Fruit fly (Drosophila melanogaster) whole organism, embryonic: ENCODE data around the gene CG42399.

Experiments used
- Ada2b ChIP-seq: fragments of 200-800 bp; sonication (Bioruptor generic); IDR thresholded peaks from 2 replicates; pipeline ENCODE4 v1.3.6; 2022; ENCODE audit warnings: missing biosample characterization, missing genetic modification characterization
- Bdp1 ChIP-seq: fragments of 200-800 bp; sonication (Bioruptor generic); optimal IDR thresholded peaks from 3 replicates; lab custom pipeline; 2016; ENCODE audit warnings: missing biosample characterization, missing genetic modification characterization
- CG14860 ChIP-seq: fragments of 200-800 bp; sonication (Bioruptor generic); IDR thresholded peaks from 3 replicates; pipeline ENCODE4 v1.3.6; 2022; ENCODE audit warnings: missing biosample characterization, missing genetic modification characterization; ENCODE audit not compliant: partially characterized antibody
- CG1603 ChIP-seq: fragments of 200-800 bp; sonication (Bioruptor generic); optimal IDR thresholded peaks from 2 replicates; lab custom pipeline; 2019; ENCODE audit warnings: missing biosample characterization, mild to moderate bottlenecking, missing genetic modification characterization, moderate library complexity
- CG1647 ChIP-seq: fragments of 200-800 bp; sonication (Bioruptor generic); optimal IDR thresholded peaks from 3 replicates; lab custom pipeline; 2016; ENCODE audit warnings: missing biosample characterization, missing genetic modification characterization
- CG17361 ChIP-seq: fragments of 200-800 bp; sonication (Bioruptor generic); IDR thresholded peaks from 3 replicates; pipeline ENCODE4 v1.3.6; 2022; ENCODE audit warnings: missing biosample characterization, missing genetic modification characterization
- CG18262 ChIP-seq: fragments of 200-800 bp; optimal IDR thresholded peaks from 3 replicates; lab custom pipeline; 2019; ENCODE audit warnings: missing biosample characterization, mild to moderate bottlenecking, missing genetic modification characterization, moderate library complexity
- CG2199 ChIP-seq: fragments of 200-800 bp; sonication (Bioruptor generic); IDR thresholded peaks from 3 replicates; pipeline ENCODE4 v1.3.6; 2022; ENCODE audit warnings: missing biosample characterization, missing genetic modification characterization
- CG2712 ChIP-seq: fragments of 200-800 bp; optimal IDR thresholded peaks from 3 replicates; lab custom pipeline; 2019; ENCODE audit warnings: missing biosample characterization, mild to moderate bottlenecking, missing genetic modification characterization, moderate library complexity
- CG31441 ChIP-seq: fragments of 200-800 bp; sonication (Bioruptor generic); IDR thresholded peaks from 2 replicates; pipeline ENCODE4 v1.3.6; 2022; ENCODE audit warnings: missing biosample characterization, missing genetic modification characterization
- CG33557 ChIP-seq: fragments of 200-800 bp; sonication (Bioruptor generic); optimal IDR thresholded peaks from 2 replicates; lab custom pipeline; 2019; ENCODE audit warnings: missing biosample characterization, mild to moderate bottlenecking, missing genetic modification characterization, moderate library complexity
- CG34376 ChIP-seq: fragments of 200-800 bp; sonication (Bioruptor generic); optimal IDR thresholded peaks from 2 replicates; lab custom pipeline; 2018; ENCODE audit warnings: missing biosample characterization, mild to moderate bottlenecking, missing genetic modification characterization
- CG3847 ChIP-seq: fragments of 200-800 bp; sonication (Bioruptor generic); IDR thresholded peaks from 2 replicates; pipeline ENCODE4 v1.3.6; 2022; ENCODE audit warnings: missing biosample characterization, missing genetic modification characterization
- CG3995 ChIP-seq: fragments of 200-800 bp; sonication (Bioruptor generic); optimal IDR thresholded peaks from 3 replicates; lab custom pipeline; 2016; ENCODE audit warnings: missing biosample characterization, missing genetic modification characterization
- CG4328 ChIP-seq: fragments of 200-800 bp; sonication (Bioruptor generic); optimal IDR thresholded peaks from 3 replicates; lab custom pipeline; 2017; ENCODE audit warnings: missing biosample characterization, missing genetic modification reagents, missing genetic modification characterization
- CG7987 ChIP-seq: fragments of 200-800 bp; sonication (Bioruptor generic); optimal IDR thresholded peaks from 2 replicates; lab custom pipeline; 2018; ENCODE audit warnings: missing biosample characterization, mild to moderate bottlenecking, missing genetic modification characterization, moderate library complexity
- CG8290 ChIP-seq, 3 experiments: fragments of 200-800 bp; sonication (Bioruptor generic); optimal IDR thresholded peaks; 2 replicates each; lab custom pipeline; 2016 to 2019; ENCODE audit warnings: missing biosample characterization in 3 of 3, missing genetic modification characterization in 3 of 3, mild to moderate bottlenecking in 2 of 3, moderate library complexity in 1 of 3
- CkIIα-i1 ChIP-seq: fragments of 200-800 bp; sonication (Bioruptor generic); IDR thresholded peaks from 2 replicates; pipeline ENCODE4 v1.3.6; 2022; ENCODE audit warnings: missing biosample characterization, missing genetic modification characterization
- D19B ChIP-seq: fragments of 200-800 bp; sonication (Bioruptor generic); optimal IDR thresholded peaks from 2 replicates; lab custom pipeline; 2017; ENCODE audit warnings: missing biosample characterization, mild to moderate bottlenecking, missing genetic modification characterization
- Dll ChIP-seq: fragments of 200-800 bp; sonication (Bioruptor generic); IDR thresholded peaks from 4 replicates; pipeline ENCODE4 v1.3.6; 2022; ENCODE audit warnings: missing biosample characterization, missing genetic modification characterization; ENCODE audit not compliant: partially characterized antibody
- Drgx ChIP-seq: fragments of 200-800 bp; sonication (Bioruptor generic); IDR thresholded peaks from 2 replicates; pipeline ENCODE4 v1.3.6; 2022; ENCODE audit warnings: missing biosample characterization, missing genetic modification characterization
- Ets97D ChIP-seq: fragments of 200-800 bp; sonication (Bioruptor generic); optimal IDR thresholded peaks from 3 replicates; lab custom pipeline; 2016; ENCODE audit warnings: missing biosample characterization, missing genetic modification characterization
- Gug ChIP-seq: fragments of 200-800 bp; sonication (Bioruptor generic); IDR thresholded peaks from 4 replicates; pipeline ENCODE4 v1.3.6; 2022; ENCODE audit warnings: missing biosample characterization, missing genetic modification characterization
- HLH4C ChIP-seq: fragments of 200-800 bp; sonication (Bioruptor generic); IDR thresholded peaks from 3 replicates; pipeline ENCODE4 v1.3.6; 2022; ENCODE audit warnings: missing biosample characterization, missing genetic modification characterization; ENCODE audit not compliant: partially characterized antibody
- HLH54F ChIP-seq: fragments of 200-800 bp; sonication (Bioruptor generic); optimal IDR thresholded peaks from 3 replicates; lab custom pipeline; 2016; ENCODE audit warnings: missing biosample characterization, missing genetic modification characterization
- Hr78 ChIP-seq, 2 experiments: fragments of 200-800 bp in 1 of 2; fragments of >200 bp in 1 of 2; sonication (Bioruptor generic) in 1 of 2; optimal IDR thresholded peaks; 2 replicates each; lab custom pipeline; 2017 to 2019; ENCODE audit warnings: missing biosample characterization in 2 of 2, missing genetic modification characterization in 2 of 2, mild to moderate bottlenecking in 1 of 2, moderate library complexity in 1 of 2
- Lpt ChIP-seq: fragments of >200 bp; optimal IDR thresholded peaks from 2 replicates; lab custom pipeline; 2018; ENCODE audit warnings: missing biosample characterization, missing genetic modification characterization
- MBD-R2 ChIP-seq: fragments of 200-800 bp; sonication (Bioruptor generic); IDR thresholded peaks from 2 replicates; pipeline ENCODE4 v1.3.6; 2022; ENCODE audit warnings: missing biosample characterization, missing genetic modification characterization
- NC2α ChIP-seq: fragments of 200-800 bp; sonication (Bioruptor generic); optimal IDR thresholded peaks from 2 replicates; lab custom pipeline; 2016; ENCODE audit warnings: missing biosample characterization, missing genetic modification characterization
- Rfx ChIP-seq: fragments of 200-800 bp; sonication (Bioruptor generic); IDR thresholded peaks from 2 replicates; pipeline ENCODE4 v1.3.6; 2022; ENCODE audit warnings: missing biosample characterization, missing genetic modification characterization
- Scr ChIP-seq: fragments of 200-800 bp; sonication (Bioruptor generic); IDR thresholded peaks from 2 replicates; pipeline ENCODE4 v1.3.6; 2022; ENCODE audit warnings: missing biosample characterization, missing genetic modification characterization; ENCODE audit not compliant: partially characterized antibody
- Sry-β ChIP-seq: fragments of 200-800 bp; sonication (Bioruptor generic); optimal IDR thresholded peaks from 2 replicates; lab custom pipeline; 2018; ENCODE audit warnings: missing biosample characterization, mild to moderate bottlenecking, missing genetic modification characterization, moderate library complexity
- emc ChIP-seq: fragments of 200-800 bp; sonication (Bioruptor generic); optimal IDR thresholded peaks from 2 replicates; lab custom pipeline; 2016; ENCODE audit warnings: missing biosample characterization, missing genetic modification characterization
- ems ChIP-seq: fragments of 200-800 bp; sonication (Bioruptor generic); optimal IDR thresholded peaks from 3 replicates; lab custom pipeline; 2016; ENCODE audit warnings: missing biosample characterization, missing genetic modification characterization
- gcm ChIP-seq: fragments of 200-800 bp; sonication (Bioruptor generic); optimal IDR thresholded peaks from 2 replicates; lab custom pipeline; 2019; ENCODE audit warnings: missing biosample characterization, mild to moderate bottlenecking, missing genetic modification characterization, moderate library complexity
- insv ChIP-seq, 2 experiments: fragments of 200-800 bp; sonication (Bioruptor generic); optimal IDR thresholded peaks; 3 replicates each; lab custom pipeline; 2016 to 2018; ENCODE audit warnings: missing biosample characterization in 2 of 2, missing genetic modification characterization in 2 of 2
- inv ChIP-seq: fragments of 200-800 bp; sonication (Bioruptor generic); IDR thresholded peaks from 2 replicates; pipeline ENCODE4 v1.3.6; 2022; ENCODE audit warnings: missing biosample characterization, missing genetic modification characterization; ENCODE audit not compliant: partially characterized antibody
- jing ChIP-seq: fragments of 200-800 bp; sonication (Bioruptor generic); optimal IDR thresholded peaks from 2 replicates; lab custom pipeline; 2018; ENCODE audit warnings: missing biosample characterization, mild to moderate bottlenecking, missing genetic modification characterization
- kni ChIP-seq: fragments of 200-800 bp; sonication (Bioruptor generic); optimal IDR thresholded peaks from 3 replicates; lab custom pipeline; 2017; ENCODE audit warnings: mild to moderate bottlenecking, missing biosample characterization, missing genetic modification reagents, missing genetic modification characterization
- lov ChIP-seq, 2 experiments: fragments of 200-800 bp in 1 of 2; fragments of >200 bp in 1 of 2; sonication (Bioruptor generic) in 1 of 2; IDR thresholded peaks in 1 of 2; optimal IDR thresholded peaks in 1 of 2; 2 replicates in 1 of 2; 3 replicates in 1 of 2; pipeline versions ENCODE4 v1.3.6 to Lab custom; 2017 to 2022; ENCODE audit warnings: missing biosample characterization in 1 of 2, missing genetic modification characterization in 1 of 2
- nom ChIP-seq: fragments of 200-800 bp; sonication (Bioruptor generic); optimal IDR thresholded peaks from 2 replicates; lab custom pipeline; 2017; ENCODE audit warnings: missing biosample characterization, missing genetic modification characterization, mild to moderate bottlenecking, moderate library complexity, missing genetic modification reagents
- row ChIP-seq: fragments of 200-800 bp; sonication (Bioruptor generic); IDR thresholded peaks from 3 replicates; pipeline ENCODE4 v1.3.6; 2022; ENCODE audit warnings: missing biosample characterization, missing genetic modification characterization
- sna ChIP-seq: fragments of 200-800 bp; sonication (Bioruptor generic); IDR thresholded peaks from 2 replicates; pipeline ENCODE4 v1.3.6; 2022; ENCODE audit warnings: missing biosample characterization, missing genetic modification characterization; ENCODE audit not compliant: partially characterized antibody
- tgo ChIP-seq: fragments of 200-800 bp; sonication (Bioruptor generic); IDR thresholded peaks from 3 replicates; pipeline ENCODE4 v1.3.6; 2022; ENCODE audit warnings: missing biosample characterization, missing genetic modification characterization
- tup ChIP-seq: fragments of 200-800 bp; sonication (Bioruptor generic); optimal IDR thresholded peaks from 2 replicates; lab custom pipeline; 2016; ENCODE audit warnings: missing biosample characterization, mild to moderate bottlenecking, missing genetic modification characterization, moderate library complexity
- vfl ChIP-seq: fragments of 200-800 bp; sonication (Bioruptor generic); optimal IDR thresholded peaks from 2 replicates; lab custom pipeline; 2016; ENCODE audit warnings: missing biosample characterization, missing genetic modification characterization

The CG42399 gene

DNA sequence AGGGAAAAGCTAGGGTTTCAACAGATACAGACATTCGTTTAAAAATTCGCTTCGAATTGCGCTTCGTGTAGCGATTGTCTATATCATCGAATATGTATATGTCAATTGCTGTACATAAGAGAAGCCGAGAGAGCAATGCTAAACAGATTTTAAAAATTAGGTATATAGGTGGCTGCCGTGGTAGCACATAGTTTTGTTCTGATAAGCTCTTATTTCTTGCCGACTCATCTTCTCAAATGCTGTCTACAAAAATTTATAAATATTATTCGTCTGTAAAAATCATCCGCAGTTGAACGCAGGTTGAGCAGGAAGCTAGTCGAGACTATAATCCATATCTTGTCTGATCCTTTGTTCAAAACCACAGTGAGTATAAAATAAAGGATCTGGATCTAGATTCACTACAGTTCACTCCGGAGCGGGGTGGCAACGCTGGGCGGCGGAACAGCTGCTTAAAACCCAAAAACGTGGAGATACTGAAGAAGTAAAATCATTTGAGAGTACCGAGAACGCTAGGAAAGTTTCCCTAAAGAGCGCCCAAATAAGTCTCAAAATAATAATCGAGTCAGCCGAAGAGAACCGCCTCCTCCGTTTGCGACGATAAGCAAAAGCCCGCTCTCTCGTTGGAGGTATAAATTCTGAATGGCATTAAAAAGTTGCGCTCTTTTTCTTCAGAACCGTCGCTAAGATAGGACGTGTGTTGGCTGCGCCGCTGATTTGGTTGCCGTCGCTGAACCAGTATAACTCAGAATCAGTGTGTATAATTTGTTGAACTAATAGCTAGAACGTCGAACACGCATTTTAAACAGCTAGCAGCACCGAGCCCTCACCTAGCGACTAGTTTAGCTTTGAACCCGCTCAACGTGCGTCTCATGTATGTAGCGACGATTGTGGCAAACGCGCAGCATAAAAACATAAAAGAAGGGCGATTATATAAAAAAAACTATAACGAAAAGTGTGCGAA lies 45.3 kb downstream of the CG42399 start (continued):
- TF ChIP-seq CG31441 (no peak; the same call in 1 of the 2 replicates), D19B (GFP tag; lab: Kevin White, UChicago) (no peak), Scr (GFP tag; lab: Robert Waterston, UW) (peak; percentile 19; the same call in 1 of the 2 replicates), CG7987 (GFP tag; lab: Kevin White, UChicago) (peak; percentile 56), CG4328 (GFP tag; lab: Kevin White, UChicago) (no peak), insv (GFP tag; optimal IDR thresholded peaks at IDR 0.05; lab: Kevin White, UChicago) (no peak), Ada2b (GFP tag; lab: Robert Waterston, UW) (no peak), CG1603 (peak; percentile 34), ems (GFP tag; lab: Kevin White, UChicago) (no peak), NC2α (GFP tag; lab: Kevin White, UChicago) (no peak), gcm (GFP tag; lab: Kevin White, UChicago) (peak; percentile 59), Dll (GFP tag; lab: Robert Waterston, UW) (peak; percentile 53; the same call in 3 of the 4 replicates), inv (peak; percentile 29), Lpt (GFP tag; lab: Kevin White, UChicago) (no peak), CG18262 (tag; lab: Kevin White, UChicago) (peak; percentile 16), CG34376 (GFP tag; lab: Kevin White, UChicago) (peak; percentile 89), CG3847 (GFP tag; lab: Robert Waterston, UW) (no peak), jing (GFP tag; lab: Kevin White, UChicago) (no peak), Hr78 (GFP tag; optimal IDR thresholded peaks at IDR 0.05; lab: Kevin White, UChicago) (no peak), Gug (GFP tag; lab: Robert Waterston, UW) (no peak), row (GFP tag; lab: Robert Waterston, UW) (peak; percentile 76), CG2199 (GFP tag; lab: Robert Waterston, UW) (no peak), HLH54F (GFP tag; lab: Kevin White, UChicago) (no peak), lov (optimal IDR thresholded peaks at IDR 0.05; lab: Kevin White, UChicago) (no peak), lov (GFP tag; IDR thresholded peaks at IDR 0.05; lab: Robert Waterston, UW) (no peak), CG33557 (GFP tag; lab: Kevin White, UChicago) (no peak), tgo (GFP tag; lab: Robert Waterston, UW) (no peak), kni (GFP tag; lab: Kevin White, UChicago) (peak; percentile 35), CG3995 (GFP tag; lab: Kevin White, UChicago) (no peak), CG8290 (GFP tag; optimal IDR thresholded peaks at IDR 0.05; lab: Kevin White, UChicago) (no peak), CG8290 (tag; optimal IDR thresholded peaks at IDR 0.05; lab: Kevin White, UChicago) (peak in 1 of 2 experiments; percentile 53), CkIIα-i1 (GFP tag; lab: Robert Waterston, UW) (no peak), Drgx (GFP tag; lab: Robert Waterston, UW) (peak; percentile 5; the same call in 1 of the 2 replicates), emc (no peak), HLH4C (GFP tag; lab: Robert Waterston, UW) (0 out of 3 replicates have a peak, but pooled peaks have one; percentile 23), vfl (GFP tag; lab: Kevin White, UChicago) (no peak), Rfx (GFP tag; lab: Robert Waterston, UW) (peak; percentile 44; the same call in 1 of the 2 replicates), Bdp1 (GFP tag; lab: Kevin White, UChicago) (no peak), nom (GFP tag; lab: Kevin White, UChicago) (peak; percentile 63), MBD-R2 (GFP tag; lab: Robert Waterston, UW) (no peak; the same call in 1 of the 2 replicates), CG1647 (no peak), CG17361 (no peak), Sry-β (GFP tag; lab: Kevin White, UChicago) (peak; percentile 55), CG2712 (peak; percentile 25), sna (GFP tag; lab: Robert Waterston, UW) (peak; percentile 54), tup (GFP tag; lab: Kevin White, UChicago) (no peak), CG14860 (GFP tag; lab: Robert Waterston, UW) (no peak), Ets97D (GFP tag; lab: Kevin White, UChicago) (peak; percentile 24)
